Worm (Caenorhabditis elegans) whole organism, late embryonic: ENCODE measurements around the gene Y39A1A.9.

Experiments used
- ahr-1 ChIP-seq: sonication (generic microtip); optimal IDR thresholded peaks from 2 replicates; lab custom pipeline; 2016; ENCODE audit warnings: missing genetic modification characterization, missing compliant biosample characterization
- ama-1 ChIP-seq: fragments of 150-350 bp; optimal IDR thresholded peaks from 2 replicates; lab custom pipeline; 2014
- ceh-48 ChIP-seq: sonication (generic microtip); optimal IDR thresholded peaks from 2 replicates; lab custom pipeline; 2016; ENCODE audit warnings: missing genetic modification characterization, inconsistent platforms, missing compliant biosample characterization
- che-1 ChIP-seq: sonication (generic microtip); optimal IDR thresholded peaks from 2 replicates; lab custom pipeline; 2016; ENCODE audit warnings: mild to moderate bottlenecking, missing genetic modification characterization, missing compliant biosample characterization
- dve-1 ChIP-seq: sonication (generic microtip); optimal IDR thresholded peaks from 2 replicates; lab custom pipeline; 2017; ENCODE audit warnings: antibody characterized with exemption, mild to moderate bottlenecking, missing genetic modification characterization, missing compliant biosample characterization
- gmeb-2 ChIP-seq: sonication (generic microtip); optimal IDR thresholded peaks from 2 replicates; lab custom pipeline; 2016; ENCODE audit warnings: missing genetic modification characterization, inconsistent platforms, missing compliant biosample characterization
- nfya-1 ChIP-seq: sonication (generic microtip); optimal IDR thresholded peaks from 2 replicates; lab custom pipeline; 2017; ENCODE audit warnings: missing genetic modification characterization, mild to moderate bottlenecking, missing compliant biosample characterization, antibody characterized with exemption, moderate library complexity
- nhr-11 ChIP-seq: fragments of 150-350 bp; optimal IDR thresholded peaks from 2 replicates; lab custom pipeline; 2014; ENCODE audit warnings: missing biosample characterization, missing genetic modification characterization
- pat-9 ChIP-seq: fragments of 200-800 bp; sonication (Bioruptor generic); optimal IDR thresholded peaks from 2 replicates; lab custom pipeline; 2018; ENCODE audit warnings: mild to moderate bottlenecking, missing genetic modification characterization, moderate library complexity, missing compliant biosample characterization
- zip-5 ChIP-seq: sonication (generic microtip); optimal IDR thresholded peaks from 2 replicates; lab custom pipeline; 2016; ENCODE audit warnings: missing genetic modification characterization, missing compliant biosample characterization

DNA sequence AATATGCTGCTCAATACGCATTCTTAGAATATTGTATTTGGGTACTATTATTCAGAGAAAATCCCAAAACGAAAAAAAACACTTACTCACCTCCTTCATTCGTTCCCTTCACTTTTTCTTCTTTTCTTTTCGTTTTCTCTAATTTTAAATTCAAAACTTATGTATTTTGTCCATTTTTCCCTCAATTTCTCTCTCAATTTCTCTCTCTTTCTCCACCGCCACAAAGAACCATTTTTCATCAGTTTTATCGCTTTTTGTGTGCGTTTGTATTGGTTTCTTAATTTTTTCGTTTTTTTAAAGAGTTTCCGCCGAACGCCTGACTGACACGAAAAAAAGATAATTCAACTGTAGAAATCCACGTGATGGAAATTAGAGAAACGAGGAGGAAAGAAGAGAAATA lies 21.4 kb upstream of the Y39A1A.9 start, which contains the start of gene cnt-2:
- TF ChIP-seq nhr-11 (tag; lab: Kevin White, UChicago), result no peak
- no peak for TF ChIP-seq ama-1
- no peak for TF ChIP-seq nfya-1 (tag; lab: Kevin White, UChicago)
- TF ChIP-seq zip-5 (tag; lab: Kevin White, UChicago), result no peak
- no peak for TF ChIP-seq ahr-1 (tag; lab: Kevin White, UChicago)
- no peak for TF ChIP-seq pat-9 (tag; lab: Kevin White, UChicago)
- no peak for TF ChIP-seq che-1 (tag; lab: Kevin White, UChicago)
- no peak for TF ChIP-seq gmeb-2 (tag; lab: Kevin White, UChicago)
- TF ChIP-seq dve-1 (tag; lab: Kevin White, UChicago), result no peak
- TF ChIP-seq ceh-48 (tag; lab: Kevin White, UChicago), result no peak
